Fruit fly (Drosophila melanogaster): ENCODE results near the gene CG46440.

- no peak for TF ChIP-seq CG8478 (optimal IDR thresholded peaks at IDR 0.05)
- no peak for TF ChIP-seq CTCF (optimal IDR thresholded peaks at IDR 0.05)
Observed at dm6 chrX:15867863-15868262, 10.2 kb upstream of the CG46440 start, which contains the start of gene Gapdh2.
